Fruit fly (Drosophila melanogaster) whole organism, wandering third instar larva: ENCODE results near the gene CG9109.
A peak's percentile ranks its signal among the peaks of the same experiment; 100 is the strongest.

Experiments used
- CG32264 ChIP-seq: fragments of 200-800 bp; sonication (Bioruptor generic); optimal IDR thresholded peaks from 2 replicates; lab custom pipeline; 2016; ENCODE audit warnings: missing biosample characterization, missing genetic modification characterization
- CG9705 ChIP-seq: fragments of 200-800 bp; sonication (Bioruptor generic); optimal IDR thresholded peaks from 2 replicates; lab custom pipeline; 2018; ENCODE audit warnings: missing biosample characterization, mild to moderate bottlenecking, missing genetic modification characterization
- CrebA ChIP-seq: fragments of 200-800 bp; sonication (Bioruptor generic); optimal IDR thresholded peaks from 2 replicates; lab custom pipeline; 2016; ENCODE audit warnings: missing biosample characterization, mild to moderate bottlenecking, missing genetic modification characterization, borderline replicate concordance
- Dfd ChIP-seq: fragments of >200 bp; optimal IDR thresholded peaks from 2 replicates; lab custom pipeline; 2017; ENCODE audit warnings: missing biosample characterization, missing genetic modification characterization
- Dif ChIP-seq: fragments of 200-275, 200-300 bp; sonication (Bioruptor generic); optimal IDR thresholded peaks from 2 replicates; lab custom pipeline; 2018; ENCODE audit warnings: missing biosample characterization, missing genetic modification characterization; ENCODE audit not compliant: partially characterized antibody
- HLH106 ChIP-seq: fragments of 200-800 bp; optimal IDR thresholded peaks from 3 replicates; lab custom pipeline; 2019; ENCODE audit warnings: missing biosample characterization, mild to moderate bottlenecking, missing genetic modification characterization, moderate library complexity
- Jra ChIP-seq: sonication (Bioruptor generic); optimal IDR thresholded peaks from 2 replicates; lab custom pipeline; 2016; ENCODE audit warnings: missing biosample characterization, missing genetic modification characterization
- Myc ChIP-seq: fragments of >200 bp; optimal IDR thresholded peaks from 2 replicates; lab custom pipeline; 2017
- Rel ChIP-seq, 2 experiments: fragments of 200-800 bp; sonication (Bioruptor generic) in 1 of 2; optimal IDR thresholded peaks; 2 replicates in 1 of 2; 3 replicates in 1 of 2; lab custom pipeline; 2016 to 2019; ENCODE audit warnings: mild to moderate bottlenecking in 2 of 2, missing biosample characterization in 2 of 2, missing genetic modification characterization in 2 of 2, moderate library complexity in 1 of 2
- Sp1 ChIP-seq: fragments of 200-800 bp; sonication (Bioruptor generic); optimal IDR thresholded peaks from 3 replicates; lab custom pipeline; 2019; ENCODE audit warnings: missing biosample characterization, mild to moderate bottlenecking, missing genetic modification characterization, moderate library complexity
- Vsx2 ChIP-seq: fragments of 200-300, 225-300 bp; sonication (Bioruptor generic); optimal IDR thresholded peaks from 2 replicates; lab custom pipeline; 2018; ENCODE audit warnings: missing biosample characterization, missing genetic modification characterization; ENCODE audit not compliant: partially characterized antibody
- br ChIP-seq: fragments of 200-800 bp; sonication (Bioruptor generic); optimal IDR thresholded peaks from 2 replicates; lab custom pipeline; 2016; ENCODE audit warnings: missing biosample characterization, missing genetic modification characterization
- dl ChIP-seq, 2 experiments: fragments of 175-275, 200-275 bp in 1 of 2; fragments of 200-275 bp in 1 of 2; sonication (Bioruptor generic); optimal IDR thresholded peaks; lab custom pipeline; 2018; ENCODE audit warnings: mild to moderate bottlenecking in 2 of 2, missing biosample characterization in 2 of 2, missing genetic modification characterization in 2 of 2, moderate library complexity in 2 of 2; ENCODE audit not compliant: partially characterized antibody in 2 of 2, insufficient read depth in 1 of 2
- foxo ChIP-seq, 2 experiments: fragments of 200-800 bp; sonication (Bioruptor generic); optimal IDR thresholded peaks; 2 replicates in 1 of 2; 3 replicates in 1 of 2; lab custom pipeline; 2016 to 2017; ENCODE audit warnings: missing biosample characterization in 2 of 2, missing genetic modification characterization in 2 of 2
- fru ChIP-seq: fragments of 200-800 bp; sonication (Bioruptor generic); optimal IDR thresholded peaks from 3 replicates; lab custom pipeline; 2016; ENCODE audit warnings: missing biosample characterization, mild to moderate bottlenecking, missing genetic modification characterization
- h ChIP-seq: fragments of 200-800 bp; sonication (Bioruptor generic); optimal IDR thresholded peaks from 3 replicates; lab custom pipeline; 2016; ENCODE audit warnings: missing biosample characterization, mild to moderate bottlenecking, missing genetic modification characterization
- jim ChIP-seq: fragments of 175-275, 200-325 bp; sonication (Bioruptor generic); optimal IDR thresholded peaks from 2 replicates; lab custom pipeline; 2016; ENCODE audit warnings: missing biosample characterization, mild to moderate bottlenecking, missing genetic modification characterization
- psq ChIP-seq: fragments of 200-800 bp; sonication (Bioruptor generic); optimal IDR thresholded peaks from 3 replicates; lab custom pipeline; 2017; ENCODE audit warnings: missing biosample characterization, mild to moderate bottlenecking, missing genetic modification characterization, moderate library complexity
- rgr ChIP-seq: fragments of 200-800 bp; sonication (Bioruptor generic); optimal IDR thresholded peaks from 3 replicates; lab custom pipeline; 2016; ENCODE audit warnings: missing biosample characterization, mild to moderate bottlenecking, missing genetic modification characterization
- sv ChIP-seq: fragments of 200-800 bp; sonication (Bioruptor generic); optimal IDR thresholded peaks from 3 replicates; lab custom pipeline; 2016; ENCODE audit warnings: missing biosample characterization, missing genetic modification characterization
- tai ChIP-seq: sonication (Bioruptor generic); optimal IDR thresholded peaks from 2 replicates; lab custom pipeline; 2016; ENCODE audit warnings: missing biosample characterization, missing genetic modification characterization
- woc ChIP-seq: sonication (Bioruptor generic); optimal IDR thresholded peaks from 2 replicates; lab custom pipeline; 2016; ENCODE audit warnings: missing biosample characterization, mild to moderate bottlenecking, missing genetic modification characterization

CG9109 gene

DNA sequence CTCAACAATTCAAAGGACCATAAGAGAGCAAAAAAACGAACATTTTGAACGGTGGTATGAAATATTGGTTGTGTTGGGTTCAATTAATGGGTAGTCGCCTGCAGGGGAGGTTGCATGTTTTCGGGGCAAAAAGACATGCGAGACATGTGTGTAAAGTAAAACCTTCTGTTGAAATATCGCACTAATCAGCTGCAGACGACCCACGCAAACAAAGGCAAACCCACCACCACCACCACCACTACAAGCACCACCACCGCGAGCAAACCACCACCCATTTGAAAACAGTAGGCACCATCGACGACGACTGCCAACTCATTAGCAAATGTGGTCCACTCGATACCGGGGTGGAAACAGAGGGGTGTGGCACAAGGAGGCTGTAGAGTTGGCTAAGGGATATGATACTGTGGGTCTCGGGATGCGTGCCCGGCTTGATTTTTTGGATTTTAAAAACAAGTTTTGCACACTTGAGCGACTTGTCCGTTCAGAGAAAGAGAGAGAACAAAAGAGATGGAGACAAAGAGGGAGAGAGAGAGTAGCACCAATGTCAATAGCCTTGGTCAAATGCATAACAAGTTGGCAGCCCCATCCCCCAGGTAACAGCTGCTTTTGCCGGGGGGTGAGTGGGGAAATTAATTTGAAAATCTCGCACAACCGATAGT is 57.0 kb downstream of the CG9109 start:
- TF ChIP-seq jim (GFP tag; lab: Kevin White, UChicago) (no peak), CG32264 (no peak), fru (GFP tag; lab: Kevin White, UChicago) (peak; percentile 50), foxo (GFP tag; optimal IDR thresholded peaks at IDR 0.05; lab: Kevin White, UChicago) (peak in 1 of 2 experiments; percentile 37), CG9705 (GFP tag; lab: Kevin White, UChicago) (peak; percentile 27), sv (no peak), Vsx2 (GFP tag; lab: Kevin White, UChicago) (no peak), rgr (GFP tag; lab: Kevin White, UChicago) (peak; percentile 39), Myc (no peak), h (GFP tag; lab: Kevin White, UChicago) (peak; percentile 61), Dfd (GFP tag; lab: Kevin White, UChicago) (no peak), dl (GFP tag; optimal IDR thresholded peaks at IDR 0.05; lab: Kevin White, UChicago; ENCODE audit: insufficient read depth in 1 of 2, partially characterized antibody in 2 of 2) (peak; percentile 17 to 27), psq (GFP tag; lab: Kevin White, UChicago) (peak; percentile 61), br (GFP tag; lab: Kevin White, UChicago) (peak; percentile 3), Dif (GFP tag; lab: Kevin White, UChicago) (peak; percentile 54), Rel (GFP tag; optimal IDR thresholded peaks at IDR 0.05; lab: Kevin White, UChicago) (no peak), Rel (tag; optimal IDR thresholded peaks at IDR 0.05; lab: Kevin White, UChicago) (peak; percentile 35), tai (no peak), woc (no peak), Jra (GFP tag; lab: Kevin White, UChicago) (no peak), Sp1 (GFP tag; lab: Kevin White, UChicago) (peak; percentile 60), HLH106 (tag; lab: Kevin White, UChicago) (peak; percentile 36), CrebA (GFP tag; lab: Kevin White, UChicago) (no peak)
